Fruit fly (Drosophila melanogaster) Kc167 (cell line): ENCODE results near the gene Nup205.

ENCODE experiments used
- Myc ChIP-seq: fragments of >200 bp; optimal IDR thresholded peaks from 2 replicates; lab custom pipeline; 2017; ENCODE audit warnings: missing external identifiers
- Sin3A ChIP-seq: fragments of >200 bp; optimal IDR thresholded peaks from 2 replicates; lab custom pipeline; 2018; ENCODE audit warnings: missing external identifiers
- h ChIP-seq: fragments of >200 bp; optimal IDR thresholded peaks from 3 replicates; lab custom pipeline; 2018; ENCODE audit warnings: missing external identifiers
- insv ChIP-seq: fragments of >200 bp; optimal IDR thresholded peaks from 3 replicates; lab custom pipeline; 2018; ENCODE audit warnings: missing external identifiers
- psq ChIP-seq: fragments of >200 bp; optimal IDR thresholded peaks from 2 replicates; lab custom pipeline; 2017; ENCODE audit warnings: missing external identifiers
- ttk ChIP-seq: sonication (Bioruptor generic); optimal IDR thresholded peaks from 2 replicates; lab custom pipeline; 2017; ENCODE audit warnings: missing external identifiers

The Nup205 gene

dm6 chrX:19899978-19900377 is 48.0 kb downstream of the Nup205 start:
- TF ChIP-seq Myc (no peak), ttk (lab: Kevin White, UChicago) (no peak), Sin3A (no peak), psq (lab: Kevin White, UChicago) (no peak), insv (no peak), h (no peak)
